Worm (Caenorhabditis elegans): ENCODE measurements around the gene Y7A5A.13.

- TF ChIP-seq hmg-4 (GFP tag; optimal IDR thresholded peaks at IDR 0.05) (no peak), pes-1 (GFP tag; IDR thresholded peaks at IDR 0.05) (no peak)
Observed at ce11 chrX:15822197-15822596, 48.5 kb downstream of the Y7A5A.13 start, which contains the start of gene Y7A5A.8.

Data from whole organism, early embryonic.